Worm (Caenorhabditis elegans) whole organism, midembryonic: Measurements from ENCODE around the gene Y7A5A.2.

Source experiments
- T22C8.4 ChIP-seq: fragments of 200-800 bp; sonication (Bioruptor generic); IDR thresholded peaks from 2 replicates; pipeline ENCODE4 v1.3.6; 2022; ENCODE audit warnings: missing genetic modification characterization, missing compliant biosample characterization
- cog-1 ChIP-seq: sonication (generic microtip); optimal IDR thresholded peaks from 2 replicates; lab custom pipeline; 2016; ENCODE audit warnings: missing genetic modification characterization, missing compliant biosample characterization
- flt-1 ChIP-seq: fragments of 200-800 bp; sonication (Bioruptor generic); IDR thresholded peaks from 2 replicates; pipeline ENCODE4 v1.3.6; 2022; ENCODE audit warnings: missing genetic modification characterization, missing compliant biosample characterization
- klf-2 ChIP-seq: fragments of 200-800 bp; sonication (Bioruptor generic); conservative IDR thresholded peaks from 2 replicates; pipeline ENCODE4 v1.3.6; 2022; ENCODE audit warnings: missing genetic modification reagents, missing genetic modification characterization, missing compliant biosample characterization
- med-1 ChIP-seq: sonication (generic microtip); optimal IDR thresholded peaks from 2 replicates; lab custom pipeline; 2017; ENCODE audit warnings: missing genetic modification characterization, mild to moderate bottlenecking, missing compliant biosample characterization, antibody characterized with exemption, missing genetic modification reagents; ENCODE audit not compliant: insufficient read depth
- ref-1 ChIP-seq: fragments of 200-800 bp; sonication (Bioruptor generic); conservative IDR thresholded peaks from 2 replicates; pipeline ENCODE4 v1.3.6; 2022; ENCODE audit warnings: missing genetic modification reagents, missing genetic modification characterization, missing compliant biosample characterization
- tab-1 ChIP-seq: fragments of 200-800 bp; sonication (Bioruptor generic); IDR thresholded peaks from 2 replicates; pipeline ENCODE4 v1.3.6; 2022; ENCODE audit warnings: missing genetic modification characterization, missing compliant biosample characterization
- ztf-23 ChIP-seq: fragments of 200-800 bp; sonication (Bioruptor generic); IDR thresholded peaks from 2 replicates; pipeline ENCODE4 v1.3.6; 2022; ENCODE audit warnings: missing genetic modification reagents, missing genetic modification characterization, missing compliant biosample characterization
- ztf-29 ChIP-seq: fragments of 200-800 bp; sonication (Bioruptor generic); IDR thresholded peaks from 2 replicates; pipeline ENCODE4 v1.3.6; 2022; ENCODE audit warnings: missing genetic modification reagents, missing genetic modification characterization, missing compliant biosample characterization

ce11 chrX:15801827-15802226 is 29.3 kb upstream of the Y7A5A.2 start:
- TF ChIP-seq flt-1 (no peak), cog-1 (tag; lab: Kevin White, UChicago) (no peak), ztf-29 (GFP tag; lab: Robert Waterston, UW) (no peak), ref-1 (GFP tag; lab: Robert Waterston, UW) (no peak), klf-2 (GFP tag; lab: Robert Waterston, UW) (no peak), T22C8.4 (GFP tag; lab: Robert Waterston, UW) (no peak), ztf-23 (GFP tag; lab: Robert Waterston, UW) (no peak), tab-1 (GFP tag; lab: Robert Waterston, UW) (no peak), med-1 (GFP tag; lab: Kevin White, UChicago) (no peak)
